Worm (Caenorhabditis elegans) whole organism, L4 larva: Measurements from ENCODE around the gene K12G11.6.

Source experiments
- F26F4.8 ChIP-seq: fragments of 200-800 bp; sonication (Bioruptor generic); conservative IDR thresholded peaks from 2 replicates; pipeline ENCODE4 v1.3.6; 2022; ENCODE audit warnings: missing genetic modification characterization, missing compliant biosample characterization
- F37D6.2 ChIP-seq: sonication (generic microtip); optimal IDR thresholded peaks from 2 replicates; lab custom pipeline; 2016; ENCODE audit warnings: mild to moderate bottlenecking, missing genetic modification characterization, missing compliant biosample characterization
- ceh-28 ChIP-seq: fragments of 150-350 bp; optimal IDR thresholded peaks from 2 replicates; lab custom pipeline; 2014; ENCODE audit warnings: missing biosample characterization, missing genetic modification reagents, missing genetic modification characterization
- php-3 ChIP-seq: fragments of 200-800 bp; sonication (Bioruptor generic); IDR thresholded peaks from 2 replicates; pipeline ENCODE4 v1.3.6; 2022; ENCODE audit warnings: missing genetic modification reagents, missing genetic modification characterization, missing compliant biosample characterization
- pqm-1 ChIP-seq: sonication (generic microtip); optimal IDR thresholded peaks from 2 replicates; lab custom pipeline; 2017; ENCODE audit warnings: missing biosample characterization, missing genetic modification characterization
- unc-130 ChIP-seq: sonication (generic microtip); optimal IDR thresholded peaks from 2 replicates; lab custom pipeline; 2016; ENCODE audit warnings: missing genetic modification reagents, missing genetic modification characterization, missing compliant biosample characterization
- unc-62 ChIP-seq, 3 experiments: fragments of 150-350 bp in 1 of 3; sonication (generic microtip); optimal IDR thresholded peaks in 2 of 3; peaks in 1 of 3; 1 replicate in 1 of 3; 2 replicates in 2 of 3; lab custom pipeline; 2014 to 2017; ENCODE audit warnings: missing biosample characterization in 3 of 3, missing genetic modification characterization in 3 of 3, missing genetic modification reagents in 3 of 3, missing genotype in 1 of 3
- vab-7 ChIP-seq: fragments of 200-800 bp; sonication (Bioruptor generic); IDR thresholded peaks from 2 replicates; pipeline ENCODE4 v1.3.6; 2022; ENCODE audit warnings: missing genetic modification reagents, missing genetic modification characterization, missing compliant biosample characterization

DNA sequence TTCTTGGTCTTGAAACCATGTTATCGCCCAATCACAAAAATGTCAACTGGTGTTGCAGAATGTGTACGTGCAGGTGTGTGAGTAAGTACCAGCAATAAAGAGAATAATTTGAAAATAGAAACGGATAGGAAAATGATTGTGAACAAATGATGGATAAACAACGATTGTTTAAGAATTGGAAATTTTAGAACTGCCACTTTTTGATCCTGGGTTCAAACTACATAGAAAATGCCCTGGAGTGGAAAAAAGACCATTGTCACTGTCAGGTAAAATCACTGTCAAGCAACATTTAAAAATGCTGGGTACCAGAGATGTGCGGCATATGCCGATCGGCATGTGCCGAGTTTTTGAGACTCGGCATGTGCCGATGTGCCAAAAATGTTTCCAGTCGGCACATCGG lies 10.9 kb upstream of the K12G11.6 start:
- TF ChIP-seq unc-62 (GFP tag; optimal IDR thresholded peaks at IDR 0.05 in 1 of 2; lab: Kevin White, UChicago) (peak in 1 of 2 experiments; percentile 92), unc-62 (tag; optimal IDR thresholded peaks at IDR 0.05; lab: Kevin White, UChicago) (no peak), unc-130 (no peak), ceh-28 (tag; lab: Kevin White, UChicago) (no peak), F26F4.8 (no peak), F37D6.2 (no peak), php-3 (GFP tag; lab: Robert Waterston, UW) (no peak), pqm-1 (tag; lab: Kevin White, UChicago) (no peak), vab-7 (no peak)
